Worm (Caenorhabditis elegans) whole organism, mixed stage, embryonic: ENCODE data around the gene srd-5.

Experiments
- blmp-1 ChIP-seq: fragments of 150-350 bp; optimal IDR thresholded peaks from 2 replicates; lab custom pipeline; 2014; ENCODE audit warnings: missing biosample characterization, missing genetic modification characterization
- lsy-2 ChIP-seq: fragments of 150-350 bp; optimal IDR thresholded peaks from 2 replicates; lab custom pipeline; 2014; ENCODE audit warnings: missing biosample characterization, missing genetic modification characterization
- mep-1 ChIP-seq: fragments of 150-350 bp; optimal IDR thresholded peaks from 2 replicates; lab custom pipeline; 2017; ENCODE audit warnings: missing biosample characterization, missing genetic modification reagents, missing genetic modification characterization, inconsistent platforms
- mls-2 ChIP-seq: sonication (generic microtip); optimal IDR thresholded peaks from 2 replicates; lab custom pipeline; 2016; ENCODE audit warnings: mild to moderate bottlenecking, missing genetic modification characterization, moderate library complexity, missing compliant biosample characterization
- nhr-76 ChIP-seq: sonication (generic microtip); optimal IDR thresholded peaks from 2 replicates; lab custom pipeline; 2017; ENCODE audit warnings: missing biosample characterization, missing genetic modification characterization
- sem-2 ChIP-seq: fragments of 200-800 bp; sonication (Bioruptor generic); optimal IDR thresholded peaks from 2 replicates; lab custom pipeline; 2018; ENCODE audit warnings: mild to moderate bottlenecking, missing genetic modification characterization, missing compliant biosample characterization
- unc-62 ChIP-seq: fragments of 150-350 bp; optimal IDR thresholded peaks from 2 replicates; lab custom pipeline; 2014; ENCODE audit warnings: missing biosample characterization, missing genetic modification reagents, missing genetic modification characterization

DNA sequence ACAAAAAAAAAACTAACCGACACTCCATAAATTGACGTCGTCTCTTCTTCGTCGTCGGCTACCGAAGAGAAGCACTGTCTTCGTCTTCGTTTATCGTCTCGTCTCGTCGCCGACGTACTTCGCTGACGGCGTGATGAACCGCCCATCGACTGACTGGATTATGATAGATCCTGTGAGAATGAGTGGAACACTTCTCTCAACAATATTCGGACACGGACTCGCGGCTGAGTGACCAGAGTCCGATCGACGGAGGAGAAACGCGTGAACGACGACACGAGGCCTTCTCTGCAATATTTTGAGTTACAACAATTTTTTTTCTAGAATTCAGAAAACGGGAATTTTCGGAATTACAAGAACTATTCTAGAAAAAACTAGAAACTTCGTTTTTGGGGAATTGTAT, 14.1 kb downstream of the srd-5 start, which contains the start of gene skn-1:
- no peak for TF ChIP-seq lsy-2
- no peak for TF ChIP-seq mls-2 (tag; lab: Kevin White, UChicago)
- no peak for TF ChIP-seq nhr-76 (tag; lab: Kevin White, UChicago)
- no peak for TF ChIP-seq blmp-1 (tag; lab: Kevin White, UChicago)
- no peak for TF ChIP-seq sem-2
- TF ChIP-seq unc-62 (GFP tag; lab: Kevin White, UChicago) = no peak
- TF ChIP-seq mep-1 (tag; lab: Kevin White, UChicago) = no peak
